Worm (Caenorhabditis elegans) whole organism, early embryonic: ENCODE measurements around the gene swt-7.

Experiments used
- B0310.2 ChIP-seq: sonication (generic microtip); optimal IDR thresholded peaks from 2 replicates; lab custom pipeline; 2016; ENCODE audit warnings: mild to moderate bottlenecking, missing genetic modification characterization, missing compliant biosample characterization
- F13C5.2 ChIP-seq: sonication (generic microtip); optimal IDR thresholded peaks from 2 replicates; lab custom pipeline; 2017; ENCODE audit warnings: mild to moderate bottlenecking, missing genetic modification characterization, inconsistent platforms, missing compliant biosample characterization
- aly-1 ChIP-seq: sonication (generic microtip); optimal IDR thresholded peaks from 2 replicates; lab custom pipeline; 2016; ENCODE audit warnings: missing genetic modification characterization, missing compliant biosample characterization
- ama-1 ChIP-seq: fragments of 150-350 bp; optimal IDR thresholded peaks from 2 replicates; lab custom pipeline; 2014
- ceh-13 ChIP-seq: fragments of 200-800 bp; sonication (Bioruptor generic); optimal IDR thresholded peaks from 2 replicates; lab custom pipeline; 2018; ENCODE audit warnings: mild to moderate bottlenecking, missing genetic modification characterization, missing compliant biosample characterization
- ceh-36 ChIP-seq: sonication (generic microtip); optimal IDR thresholded peaks from 2 replicates; lab custom pipeline; 2016; ENCODE audit warnings: missing genetic modification characterization, inconsistent platforms, missing compliant biosample characterization
- ets-7 ChIP-seq: sonication (generic microtip); optimal IDR thresholded peaks from 2 replicates; lab custom pipeline; 2016; ENCODE audit warnings: missing genotype, missing genetic modification characterization, missing compliant biosample characterization
- flt-1 ChIP-seq: fragments of 200-800 bp; sonication (Bioruptor generic); IDR thresholded peaks from 2 replicates; pipeline ENCODE4 v1.3.6; 2022; ENCODE audit warnings: missing genetic modification characterization, missing compliant biosample characterization
- hmbx-1 ChIP-seq: sonication (generic microtip); optimal IDR thresholded peaks from 2 replicates; lab custom pipeline; 2016; ENCODE audit warnings: mild to moderate bottlenecking, missing genetic modification characterization, missing compliant biosample characterization
- hmg-4 ChIP-seq: fragments of 200-800 bp; sonication (Bioruptor generic); optimal IDR thresholded peaks from 2 replicates; lab custom pipeline; 2018; ENCODE audit warnings: mild to moderate bottlenecking, missing genetic modification characterization, missing compliant biosample characterization
- hnd-1 ChIP-seq: sonication (generic microtip); optimal IDR thresholded peaks from 2 replicates; lab custom pipeline; 2016; ENCODE audit warnings: missing genetic modification characterization, missing compliant biosample characterization
- pes-1 ChIP-seq: fragments of 200-800 bp; sonication (Bioruptor generic); IDR thresholded peaks from 2 replicates; pipeline ENCODE4 v1.3.6; 2022; ENCODE audit warnings: missing genetic modification reagents, missing genetic modification characterization, missing compliant biosample characterization
- scrt-1 ChIP-seq: fragments of 200-800 bp; sonication (Bioruptor generic); IDR thresholded peaks from 2 replicates; pipeline ENCODE4 v1.3.6; 2022; ENCODE audit warnings: missing genetic modification characterization, missing compliant biosample characterization
- sea-1 ChIP-seq: fragments of 200-800 bp; sonication (Bioruptor generic); conservative IDR thresholded peaks from 2 replicates; pipeline ENCODE4 v1.3.6; 2022; ENCODE audit warnings: missing genetic modification characterization, missing compliant biosample characterization
- tbx-11 ChIP-seq: fragments of 200-800 bp; sonication (Bioruptor generic); IDR thresholded peaks from 2 replicates; pipeline ENCODE4 v1.3.6; 2022; ENCODE audit warnings: missing genetic modification characterization, missing compliant biosample characterization
- tbx-37 ChIP-seq: fragments of 200-800 bp; sonication (Bioruptor generic); conservative IDR thresholded peaks from 2 replicates; pipeline ENCODE4 v1.3.6; 2022; ENCODE audit warnings: missing genetic modification reagents, missing genetic modification characterization, missing compliant biosample characterization
- tra-4 ChIP-seq: sonication (generic microtip); optimal IDR thresholded peaks from 2 replicates; lab custom pipeline; 2017; ENCODE audit warnings: missing genetic modification characterization, missing compliant biosample characterization

The swt-7 gene

DNA sequence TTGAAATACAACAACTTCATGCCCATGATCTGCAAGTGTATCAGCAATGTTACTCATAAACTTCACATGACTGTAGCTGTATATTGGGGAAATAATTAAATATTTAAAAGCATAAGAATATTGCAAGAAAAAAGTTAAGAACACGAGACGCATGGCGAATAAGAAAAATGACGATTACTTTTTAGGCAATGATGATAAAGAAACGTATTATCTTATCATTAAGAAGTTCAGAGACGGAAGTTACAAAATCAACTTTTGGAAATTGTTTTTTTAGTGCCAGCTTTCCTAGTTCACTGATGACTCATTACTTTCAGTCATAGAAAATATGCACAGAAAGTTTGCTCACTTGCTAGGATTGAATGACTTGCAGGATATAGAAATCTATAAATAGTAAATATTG is 30.2 kb downstream of the swt-7 start, which contains the start of gene ugt-7:
TSS of gene ugt-7 (minus strand) at position 161 of the 400 bp plus-strand sequence.
- TF ChIP-seq ceh-36 (tag; lab: Kevin White, UChicago) (no peak), hmbx-1 (tag; lab: Kevin White, UChicago) (no peak), ama-1 (no peak), ceh-13 (no peak), tbx-11 (GFP tag; lab: Robert Waterston, UW) (no peak), tbx-37 (GFP tag; lab: Robert Waterston, UW) (no peak), flt-1 (no peak), ets-7 (tag; lab: Kevin White, UChicago) (no peak)

DNA sequence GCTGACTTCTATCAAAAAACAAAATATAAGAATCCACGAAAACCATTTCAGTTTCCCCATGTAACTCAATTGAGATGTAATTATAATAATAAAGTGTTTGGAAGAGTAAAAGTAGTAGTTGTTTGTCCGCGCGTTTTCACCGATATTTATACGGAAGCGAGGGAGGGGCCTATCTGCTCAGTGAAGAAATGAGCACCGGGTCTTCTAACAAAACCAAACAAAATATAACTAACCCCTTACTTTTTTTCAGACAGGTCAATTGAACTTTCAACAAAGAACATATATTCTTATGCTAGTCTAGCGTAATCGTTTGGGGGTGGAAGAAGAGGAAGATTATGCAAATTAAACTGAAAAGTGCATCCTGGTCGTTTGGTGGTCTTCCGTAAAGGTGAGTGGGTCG is 35.5 kb downstream of the swt-7 start, which contains the start of gene ncx-9:
TSS of gene ncx-9 (minus strand) at position 101 of the 400 bp plus-strand sequence.
- no peak for TF ChIP-seq hmg-4 (GFP tag; lab: Kevin White, UChicago)
- TF ChIP-seq F13C5.2 (tag; lab: Kevin White, UChicago) = no peak
- no peak for TF ChIP-seq flt-1
- no peak for TF ChIP-seq tbx-37 (GFP tag; lab: Robert Waterston, UW)
- no peak for TF ChIP-seq ama-1
- TF ChIP-seq sea-1 (GFP tag; lab: Robert Waterston, UW) = no peak
- TF ChIP-seq tbx-11 (GFP tag; lab: Robert Waterston, UW) = no peak
- TF ChIP-seq B0310.2 (tag; lab: Kevin White, UChicago) = no peak
- no peak for TF ChIP-seq ceh-13
- no peak for TF ChIP-seq tra-4 (tag; lab: Kevin White, UChicago)
- no peak for TF ChIP-seq ceh-36 (tag; lab: Kevin White, UChicago)
- no peak for TF ChIP-seq pes-1
- TF ChIP-seq hnd-1 = no peak
- TF ChIP-seq scrt-1 (GFP tag; lab: Robert Waterston, UW) = no peak
- TF ChIP-seq ets-7 (tag; lab: Kevin White, UChicago) = no peak
- no peak for TF ChIP-seq aly-1 (tag; lab: Kevin White, UChicago)

DNA sequence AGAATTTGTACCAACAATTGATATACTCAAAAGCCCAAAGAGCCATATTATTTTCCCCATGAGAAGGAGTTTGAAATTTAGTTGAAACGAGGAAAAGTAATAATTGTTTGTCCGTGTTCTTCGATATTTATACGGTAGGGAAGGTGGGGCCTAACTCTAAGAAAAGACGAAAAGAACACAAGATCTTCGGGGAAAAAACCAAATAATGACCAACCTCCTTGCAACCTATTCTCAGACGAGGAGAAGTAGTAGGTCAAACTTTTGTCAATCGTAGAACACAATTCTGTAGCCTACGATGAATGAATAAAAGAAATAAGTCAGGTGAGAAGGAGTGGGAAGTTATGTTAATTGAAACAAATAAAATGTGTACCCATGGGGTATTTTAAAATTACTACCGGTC is 43.5 kb downstream of the swt-7 start, which contains the start of gene ncx-8:
TSS of gene ncx-8 (minus strand) at position 101 of the 400 bp plus-strand sequence.
- no peak for TF ChIP-seq hmbx-1 (tag; lab: Kevin White, UChicago)
- no peak for TF ChIP-seq ceh-36 (tag; lab: Kevin White, UChicago)
- no peak for TF ChIP-seq ets-7 (tag; lab: Kevin White, UChicago)
- TF ChIP-seq ama-1 = no peak
- TF ChIP-seq hmg-4 (GFP tag; lab: Kevin White, UChicago) = no peak
- no peak for TF ChIP-seq tbx-11 (GFP tag; lab: Robert Waterston, UW)
- no peak for TF ChIP-seq F13C5.2 (tag; lab: Kevin White, UChicago)
- no peak for TF ChIP-seq hnd-1
- TF ChIP-seq tra-4 (tag; lab: Kevin White, UChicago) = no peak
- TF ChIP-seq sea-1 (GFP tag; lab: Robert Waterston, UW) = no peak

DNA sequence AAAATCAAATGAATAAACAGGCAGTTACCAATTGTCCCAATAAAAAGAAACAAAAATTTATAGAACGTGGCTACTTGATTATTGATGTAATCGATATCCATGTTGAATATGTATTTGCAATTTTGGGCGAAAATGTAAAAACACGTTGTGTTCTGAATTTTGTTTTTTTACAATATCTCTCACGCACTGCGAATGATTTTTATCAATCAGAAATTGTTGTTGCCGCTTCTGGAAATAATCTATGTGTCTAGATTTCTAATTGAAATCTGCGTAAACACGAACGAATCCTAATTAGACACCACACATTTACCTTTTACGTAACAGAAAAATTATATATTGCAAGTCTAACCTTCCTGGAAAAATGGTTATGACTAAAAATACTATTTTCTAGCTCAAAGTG is 47.5 kb downstream of the swt-7 start, which contains the start of gene srsx-13:
TSS of gene srsx-13 (minus strand) at position 101 of the 400 bp plus-strand sequence.
- TF ChIP-seq sea-1 (GFP tag; lab: Robert Waterston, UW) = no peak
- no peak for TF ChIP-seq ama-1
- no peak for TF ChIP-seq ets-7 (tag; lab: Kevin White, UChicago)
- no peak for TF ChIP-seq F13C5.2 (tag; lab: Kevin White, UChicago)
- TF ChIP-seq tra-4 (tag; lab: Kevin White, UChicago) = no peak
- TF ChIP-seq flt-1 = no peak
- TF ChIP-seq tbx-11 (GFP tag; lab: Robert Waterston, UW) = no peak
- no peak for TF ChIP-seq scrt-1 (GFP tag; lab: Robert Waterston, UW)
- no peak for TF ChIP-seq tbx-37 (GFP tag; lab: Robert Waterston, UW)
- TF ChIP-seq ceh-13 = no peak
- TF ChIP-seq pes-1 = no peak
- no peak for TF ChIP-seq hnd-1
- TF ChIP-seq B0310.2 (tag; lab: Kevin White, UChicago) = no peak
- TF ChIP-seq hmg-4 (GFP tag; lab: Kevin White, UChicago) = no peak
- TF ChIP-seq aly-1 (tag; lab: Kevin White, UChicago) = no peak
- no peak for TF ChIP-seq hmbx-1 (tag; lab: Kevin White, UChicago)
- TF ChIP-seq ceh-36 (tag; lab: Kevin White, UChicago) = no peak

DNA sequence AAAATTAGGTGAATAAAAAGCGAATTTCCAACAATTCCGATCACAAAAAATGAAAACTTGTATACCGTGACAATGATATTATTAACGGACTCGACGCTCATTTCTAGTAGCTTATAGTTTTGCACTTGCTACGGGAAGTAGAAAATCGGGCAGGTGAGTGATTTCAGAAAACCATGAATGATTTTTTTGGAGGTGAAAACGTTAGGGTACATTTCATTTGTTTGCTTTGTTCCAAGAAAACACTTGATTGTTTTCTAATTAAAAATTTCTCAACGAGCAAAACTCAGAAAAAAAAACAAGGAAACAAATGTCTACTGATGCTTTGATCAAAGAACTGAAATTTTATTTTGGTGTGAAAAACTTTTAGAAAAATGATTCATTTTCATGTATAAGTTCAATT is 49.7 kb downstream of the swt-7 start, which contains the start of gene srsx-12:
TSS of gene srsx-12 (minus strand) at position 101 of the 400 bp plus-strand sequence.
- TF ChIP-seq tra-4 (tag; lab: Kevin White, UChicago) (no peak), sea-1 (GFP tag; lab: Robert Waterston, UW) (no peak)

DNA sequence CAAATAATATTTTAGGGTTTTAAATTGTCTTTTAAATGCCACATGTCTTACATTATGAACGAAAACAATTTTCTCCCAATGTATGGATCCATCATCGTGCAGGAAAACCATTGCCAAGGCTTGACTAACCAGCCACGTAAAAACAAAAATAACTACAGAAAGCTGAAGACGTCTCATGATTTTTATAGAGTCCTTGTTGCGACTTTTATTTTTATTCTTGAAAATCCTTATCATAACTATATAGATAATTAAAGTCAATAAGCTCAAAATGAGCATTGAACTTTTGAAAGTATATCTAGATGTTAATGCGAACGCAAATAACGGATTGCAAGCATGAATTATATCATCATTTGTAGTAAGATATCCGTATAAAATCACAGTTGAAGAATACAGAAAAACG is 50.5 kb downstream of the swt-7 start:
- no peak for TF ChIP-seq hmg-4 (GFP tag; lab: Kevin White, UChicago)
- TF ChIP-seq aly-1 (tag; lab: Kevin White, UChicago) = no peak
- no peak for TF ChIP-seq sea-1 (GFP tag; lab: Robert Waterston, UW)
- TF ChIP-seq tbx-37 (GFP tag; lab: Robert Waterston, UW) = no peak
- TF ChIP-seq scrt-1 (GFP tag; lab: Robert Waterston, UW) = no peak
- no peak for TF ChIP-seq ceh-13
- no peak for TF ChIP-seq ets-7 (tag; lab: Kevin White, UChicago)
- no peak for TF ChIP-seq pes-1
- TF ChIP-seq tra-4 (tag; lab: Kevin White, UChicago) = no peak
- no peak for TF ChIP-seq ceh-36 (tag; lab: Kevin White, UChicago)
- TF ChIP-seq B0310.2 (tag; lab: Kevin White, UChicago) = no peak
- TF ChIP-seq flt-1 = no peak
- no peak for TF ChIP-seq F13C5.2 (tag; lab: Kevin White, UChicago)
- no peak for TF ChIP-seq ama-1
- TF ChIP-seq hnd-1 = no peak
- TF ChIP-seq hmbx-1 (tag; lab: Kevin White, UChicago) = no peak
- no peak for TF ChIP-seq tbx-11 (GFP tag; lab: Robert Waterston, UW)
